Fruit fly (Drosophila melanogaster) whole organism, adult: ENCODE results near the gene ouib.

Experiments
- CG33017 ChIP-seq: fragments of 200-800 bp; sonication (Bioruptor generic); optimal IDR thresholded peaks from 2 replicates; lab custom pipeline; 2018; ENCODE audit warnings: missing biosample characterization, mild to moderate bottlenecking, missing genetic modification characterization, moderate library complexity
- CG5204 ChIP-seq: fragments of 200-800 bp; sonication (Bioruptor generic); optimal IDR thresholded peaks from 2 replicates; lab custom pipeline; 2016; ENCODE audit warnings: missing biosample characterization, missing genetic modification characterization
- Mnt ChIP-seq: fragments of 200-800 bp; sonication (Bioruptor generic); optimal IDR thresholded peaks from 2 replicates; lab custom pipeline; 2016; ENCODE audit warnings: missing biosample characterization, mild to moderate bottlenecking, missing genetic modification characterization
- cnc ChIP-seq, 2 experiments: fragments of >200 bp; optimal IDR thresholded peaks; 2 replicates each; lab custom pipeline; 2017
- kay ChIP-seq: fragments of 200-800 bp; sonication (Bioruptor generic); peaks from one replicate; lab custom pipeline; 2016; ENCODE audit warnings: missing biosample characterization, missing genetic modification characterization, borderline replicate concordance
- ovo ChIP-seq: fragments of 200-800 bp; sonication (Bioruptor generic); optimal IDR thresholded peaks from 2 replicates; lab custom pipeline; 2016; ENCODE audit warnings: missing biosample characterization, missing genetic modification characterization
- pad ChIP-seq: fragments of 200-800 bp; sonication (Bioruptor generic); optimal IDR thresholded peaks from 3 replicates; lab custom pipeline; 2017; ENCODE audit warnings: missing biosample characterization, missing genetic modification characterization, mild to moderate bottlenecking, moderate library complexity, missing genetic modification reagents
- toe ChIP-seq: fragments of 200-800 bp; sonication (Bioruptor generic); optimal IDR thresholded peaks from 2 replicates; lab custom pipeline; 2016; ENCODE audit warnings: missing biosample characterization, missing genetic modification characterization

DNA sequence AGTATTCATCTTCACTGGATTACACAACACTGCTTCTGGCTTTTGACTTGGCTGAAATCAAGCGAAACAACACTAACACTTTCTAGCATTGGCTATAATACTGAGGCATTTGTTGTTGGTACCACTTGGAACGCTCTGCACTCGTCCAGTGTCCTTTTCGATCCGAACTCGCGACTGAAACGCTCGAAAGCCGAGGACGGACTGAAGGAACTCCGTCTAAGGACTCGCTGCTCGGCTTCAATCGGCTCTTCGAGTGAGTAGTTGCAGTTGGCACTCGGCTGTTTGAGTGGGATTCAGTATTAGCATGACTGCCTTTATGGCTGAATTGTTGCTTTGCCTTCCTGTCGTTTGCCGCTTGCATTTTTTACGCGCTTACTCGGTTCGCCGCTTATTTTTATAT, 42.7 kb downstream of the ouib start, which contains the start of the genes CG34135 and CG11768:
- TF ChIP-seq pad (GFP tag; lab: Kevin White, UChicago) (no peak), kay (GFP tag; lab: Kevin White, UChicago) (no peak), ovo (no peak), toe (GFP tag; lab: Kevin White, UChicago) (no peak), Mnt (no peak), CG5204 (GFP tag; lab: Kevin White, UChicago) (no peak), CG33017 (no peak), cnc (optimal IDR thresholded peaks at IDR 0.05; lab: Kevin White, UChicago) (no peak)
